Fruit fly (Drosophila melanogaster) whole organism, pupa: Measurements from ENCODE around the gene CG7457.

Experiments
- CG10348 ChIP-seq: fragments of 200-800 bp; sonication (Bioruptor generic); IDR thresholded peaks from 2 replicates; pipeline ENCODE4 v1.3.6; 2022; ENCODE audit warnings: missing biosample characterization, missing genetic modification characterization
- CG12605 ChIP-seq: fragments of 200-800 bp; sonication (Bioruptor generic); IDR thresholded peaks from 2 replicates; pipeline ENCODE4 v1.3.6; 2022; ENCODE audit warnings: missing biosample characterization, missing genetic modification characterization
- CG13204 ChIP-seq: fragments of 200-800 bp; sonication (Bioruptor generic); optimal IDR thresholded peaks from 2 replicates; lab custom pipeline; 2018; ENCODE audit warnings: missing biosample characterization, mild to moderate bottlenecking, missing genetic modification characterization, moderate library complexity
- CG14655 ChIP-seq: fragments of 200-800 bp; sonication (Bioruptor generic); optimal IDR thresholded peaks from 3 replicates; lab custom pipeline; 2017; ENCODE audit warnings: mild to moderate bottlenecking, missing biosample characterization, missing genetic modification reagents, missing genetic modification characterization
- CG15710 ChIP-seq: fragments of 200-800 bp; sonication (Bioruptor generic); optimal IDR thresholded peaks from 2 replicates; lab custom pipeline; 2018; ENCODE audit warnings: missing biosample characterization, mild to moderate bottlenecking, missing genetic modification characterization, moderate library complexity
- CG17806 ChIP-seq: fragments of 200-800 bp; sonication (Bioruptor generic); optimal IDR thresholded peaks from 2 replicates; lab custom pipeline; 2018; ENCODE audit warnings: missing biosample characterization, mild to moderate bottlenecking, missing genetic modification characterization, moderate library complexity
- CG32121 ChIP-seq: fragments of 200-800 bp; sonication (Bioruptor generic); IDR thresholded peaks from 2 replicates; pipeline ENCODE4 v1.3.6; 2022; ENCODE audit warnings: missing biosample characterization, missing genetic modification characterization
- CG34367 ChIP-seq: fragments of 200-800 bp; sonication (Bioruptor generic); optimal IDR thresholded peaks from 2 replicates; lab custom pipeline; 2018; ENCODE audit warnings: missing biosample characterization, mild to moderate bottlenecking, missing genetic modification characterization
- CG4496 ChIP-seq: fragments of 200-800 bp; sonication (Bioruptor generic); IDR thresholded peaks from 3 replicates; pipeline ENCODE4 v1.3.6; 2022; ENCODE audit warnings: missing biosample characterization, missing genetic modification characterization
- CG8301 ChIP-seq: fragments of 200-800 bp; sonication (Bioruptor generic); optimal IDR thresholded peaks from 2 replicates; lab custom pipeline; 2018; ENCODE audit warnings: missing biosample characterization, mild to moderate bottlenecking, missing genetic modification characterization
- CG9948 ChIP-seq: fragments of 200-800 bp; sonication (Bioruptor generic); optimal IDR thresholded peaks from 2 replicates; lab custom pipeline; 2018; ENCODE audit warnings: missing biosample characterization, mild to moderate bottlenecking, missing genetic modification characterization, moderate library complexity
- D1 ChIP-seq: fragments of 200-800 bp; sonication (Bioruptor generic); optimal IDR thresholded peaks from 2 replicates; lab custom pipeline; 2018; ENCODE audit warnings: missing biosample characterization, mild to moderate bottlenecking, missing genetic modification characterization, moderate library complexity
- EcR ChIP-seq: fragments of 200-800 bp; sonication (Bioruptor generic); optimal IDR thresholded peaks from 3 replicates; lab custom pipeline; 2019; ENCODE audit warnings: missing biosample characterization, missing genetic modification characterization, mild to moderate bottlenecking, moderate library complexity, missing genetic modification reagents
- Ets98B ChIP-seq: fragments of 200-800 bp; sonication (Bioruptor generic); IDR thresholded peaks from 2 replicates; pipeline ENCODE4 v1.3.6; 2022; ENCODE audit warnings: missing biosample characterization, missing genetic modification characterization
- Pif1A ChIP-seq: fragments of 200-800 bp; sonication (Bioruptor generic); optimal IDR thresholded peaks from 3 replicates; lab custom pipeline; 2016; ENCODE audit warnings: missing biosample characterization, missing genetic modification characterization
- Pif1B ChIP-seq: fragments of 200-800 bp; sonication (Bioruptor generic); optimal IDR thresholded peaks from 3 replicates; lab custom pipeline; 2016; ENCODE audit warnings: missing biosample characterization, missing genetic modification characterization
- Snoo ChIP-seq: fragments of 200-800 bp; sonication (Bioruptor generic); optimal IDR thresholded peaks from 3 replicates; lab custom pipeline; 2017; ENCODE audit warnings: missing biosample characterization, mild to moderate bottlenecking, missing genetic modification characterization, inconsistent platforms
- fd96Ca ChIP-seq: fragments of 200-800 bp; sonication (Bioruptor generic); IDR thresholded peaks from 3 replicates; pipeline ENCODE4 v1.3.6; 2022; ENCODE audit warnings: missing biosample characterization, missing genetic modification characterization
- gl ChIP-seq: fragments of 200-800 bp; sonication (Bioruptor generic); optimal IDR thresholded peaks from 2 replicates; lab custom pipeline; 2018; ENCODE audit warnings: missing biosample characterization, mild to moderate bottlenecking, missing genetic modification characterization
- rn ChIP-seq: fragments of 200-800 bp; sonication (Bioruptor generic); IDR thresholded peaks from 2 replicates; pipeline ENCODE4 v1.3.6; 2022; ENCODE audit warnings: missing biosample characterization, missing genetic modification characterization

Gene CG7457

DNA sequence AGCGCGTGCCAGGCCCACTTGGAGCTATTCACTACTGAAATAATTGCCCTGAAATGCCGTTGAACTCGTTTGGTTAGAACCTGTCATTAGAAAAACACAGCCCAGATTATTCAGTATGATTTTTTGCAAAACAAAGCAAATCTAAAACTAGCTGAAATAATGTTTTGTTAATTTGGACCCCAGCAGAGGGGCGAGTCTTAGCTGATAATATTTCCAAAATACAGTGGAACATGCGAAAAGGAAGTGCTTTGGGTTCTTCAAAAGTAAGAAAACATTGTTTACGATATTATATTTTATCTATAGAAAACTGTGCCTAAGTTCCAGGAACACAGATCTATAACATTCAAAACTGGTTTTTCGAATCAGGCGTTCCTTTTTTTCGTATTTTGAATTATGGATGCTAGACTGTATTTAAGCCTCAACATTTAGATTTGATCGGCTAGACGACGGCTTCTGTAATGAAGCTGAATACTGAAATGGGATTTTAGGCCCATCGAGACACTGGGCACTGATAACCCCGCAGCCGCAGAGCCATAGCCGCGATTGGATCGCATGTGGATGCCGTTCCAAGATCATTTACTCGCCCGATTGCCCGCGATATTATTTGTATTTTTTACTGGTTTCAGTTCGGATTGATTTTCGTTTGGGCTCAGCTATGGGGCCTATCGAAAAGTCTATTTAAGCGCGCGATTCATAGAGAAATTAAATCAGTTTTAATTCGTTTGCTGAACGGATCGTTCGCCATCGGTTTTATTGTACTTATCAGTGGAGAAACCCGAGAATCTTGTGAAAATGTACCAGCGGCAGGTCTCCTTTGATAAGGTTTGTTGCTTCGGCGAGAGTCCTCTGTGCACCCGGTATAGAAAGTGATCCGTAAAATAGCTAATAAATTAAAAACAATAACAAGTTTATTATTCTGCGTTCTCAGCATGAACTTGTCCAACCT, 33.8 kb upstream of the CG7457 start, which contains the start of gene Hn:
TSS of gene Hn (plus strand) at position 619 of the 946 bp plus-strand sequence.
- TF ChIP-seq CG12605 (GFP tag; lab: Robert Waterston, UW) (no peak), Snoo (tag; lab: Kevin White, UChicago) (no peak), gl (tag; lab: Kevin White, UChicago) (no peak), rn (GFP tag; lab: Robert Waterston, UW) (no peak), Pif1A (GFP tag; lab: Kevin White, UChicago) (no peak), Ets98B (GFP tag; lab: Robert Waterston, UW) (no peak), CG8301 (tag; lab: Kevin White, UChicago) (no peak), CG13204 (GFP tag; lab: Kevin White, UChicago) (no peak), EcR (GFP tag; lab: Kevin White, UChicago) (no peak), Pif1B (GFP tag; lab: Kevin White, UChicago) (no peak)

DNA sequence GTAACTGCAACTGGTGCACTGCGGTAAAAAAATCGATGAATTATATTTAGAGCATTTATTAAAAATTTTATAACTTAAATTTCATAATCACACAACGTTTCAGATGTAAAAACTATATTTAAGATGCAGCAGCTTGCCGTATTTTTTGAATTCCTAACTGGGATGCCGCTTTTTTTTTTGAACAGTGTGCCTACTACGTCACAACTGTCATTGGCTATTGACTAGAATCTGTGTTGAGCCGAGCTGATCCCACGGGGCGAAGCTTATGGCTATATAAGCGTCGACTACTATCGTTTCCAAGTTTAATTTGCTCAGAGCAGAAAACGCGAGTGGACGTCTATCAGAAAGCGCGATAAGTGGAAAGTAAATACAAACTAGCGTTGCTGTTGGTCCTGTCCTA, 27.8 kb upstream of the CG7457 start, which contains the start of gene CG7409:
TSS of gene CG7409 (plus strand) at position 301 of the 400 bp plus-strand sequence.
- TF ChIP-seq CG12605 (GFP tag; lab: Robert Waterston, UW) (no peak), Ets98B (GFP tag; lab: Robert Waterston, UW) (no peak), rn (GFP tag; lab: Robert Waterston, UW) (no peak), Snoo (tag; lab: Kevin White, UChicago) (no peak), EcR (GFP tag; lab: Kevin White, UChicago) (no peak), Pif1B (GFP tag; lab: Kevin White, UChicago) (no peak), CG9948 (no peak), CG17806 (tag; lab: Kevin White, UChicago) (no peak)

- no peak for TF ChIP-seq EcR (GFP tag; lab: Kevin White, UChicago)
- TF ChIP-seq CG4496 (GFP tag; lab: Robert Waterston, UW): peak; percentile 46; the same call in 1 of the 3 replicates
Measured at dm6 chr3L:7747044-7747443, 20.8 kb upstream of the CG7457 start, which contains the start of gene CG13685. CG13685 (plus strand) TSS chr3L:7747344.

dm6 chr3L:7743741-7744140, 17.5 kb upstream of the CG7457 start:
- TF ChIP-seq EcR (GFP tag; lab: Kevin White, UChicago): peak; percentile 29
- no peak for TF ChIP-seq fd96Ca (GFP tag; lab: Robert Waterston, UW)
- TF ChIP-seq, all 21 proteins: peak for 1

DNA sequence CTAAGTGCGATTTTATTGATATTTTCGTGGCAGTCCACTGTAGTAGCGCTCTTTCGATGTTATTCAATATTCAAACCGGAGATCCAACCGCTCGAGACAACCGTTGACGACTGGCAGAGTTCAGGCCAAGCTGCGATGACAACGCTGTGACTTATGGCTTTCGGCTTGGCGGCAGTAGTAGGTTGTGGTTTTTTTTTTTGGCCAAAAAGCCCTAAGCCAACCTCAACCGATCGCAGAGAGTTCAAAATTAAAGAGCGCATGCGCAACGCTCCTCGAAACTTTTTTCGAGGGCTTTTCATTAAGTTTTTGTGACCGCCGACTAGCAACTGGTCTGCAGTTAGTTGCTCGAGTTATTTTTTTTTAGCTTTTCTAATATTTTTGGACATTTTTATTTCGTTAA, 16.7 kb upstream of the CG7457 start, which contains the start of gene Snmp2:
TSS of gene Snmp2 (minus strand) at position 101 of the 400 bp plus-strand sequence.
- TF ChIP-seq CG12605 (GFP tag; lab: Robert Waterston, UW): no peak
- TF ChIP-seq Snoo (tag; lab: Kevin White, UChicago): no peak
- no peak for TF ChIP-seq rn (GFP tag; lab: Robert Waterston, UW)
- no peak for TF ChIP-seq Pif1B (GFP tag; lab: Kevin White, UChicago)
- TF ChIP-seq Ets98B (GFP tag; lab: Robert Waterston, UW): no peak
- no peak for TF ChIP-seq gl (tag; lab: Kevin White, UChicago)
- no peak for TF ChIP-seq EcR (GFP tag; lab: Kevin White, UChicago)
- TF ChIP-seq CG17806 (tag; lab: Kevin White, UChicago): no peak
- TF ChIP-seq CG34367 (tag; lab: Kevin White, UChicago): no peak
- TF ChIP-seq CG10348 (GFP tag; lab: Robert Waterston, UW): no peak
- no peak for TF ChIP-seq CG9948
- no peak for TF ChIP-seq D1 (tag; lab: Kevin White, UChicago)
- no peak for TF ChIP-seq fd96Ca (GFP tag; lab: Robert Waterston, UW)
- no peak for TF ChIP-seq Pif1A (GFP tag; lab: Kevin White, UChicago)
- TF ChIP-seq CG8301 (tag; lab: Kevin White, UChicago): no peak
- no peak for TF ChIP-seq CG32121
- no peak for TF ChIP-seq CG4496 (GFP tag; lab: Robert Waterston, UW)
- TF ChIP-seq CG15710 (tag; lab: Kevin White, UChicago): no peak

- TF ChIP-seq rn (GFP tag; lab: Robert Waterston, UW) (no peak), EcR (GFP tag; lab: Kevin White, UChicago) (no peak), CG12605 (GFP tag; lab: Robert Waterston, UW) (no peak), CG32121 (no peak), gl (tag; lab: Kevin White, UChicago) (no peak), D1 (tag; lab: Kevin White, UChicago) (no peak), CG8301 (tag; lab: Kevin White, UChicago) (no peak), CG14655 (GFP tag; lab: Kevin White, UChicago) (no peak), CG4496 (GFP tag; lab: Robert Waterston, UW) (no peak), Pif1A (GFP tag; lab: Kevin White, UChicago) (no peak), CG34367 (tag; lab: Kevin White, UChicago) (no peak)
- TF ChIP-seq, all 21 proteins: peak for 0
Measured at dm6 chr3L:7741953-7742352, 15.7 kb upstream of the CG7457 start.
